Fruit fly (Drosophila melanogaster): Measurements from ENCODE around the gene CG42525.

CG42525 gene

dm6 chr3L:3203062-3203461 is 13.5 kb upstream of the CG42525 start, which contains the start of gene CG32271:
CG32271 (minus strand) TSS chr3L:3203162.
- TF ChIP-seq usp (GFP tag; optimal IDR thresholded peaks at IDR 0.05) (no peak), Hr83 (GFP tag; optimal IDR thresholded peaks at IDR 0.05; ENCODE audit: poor library complexity, severe bottlenecking) (no peak), CrebA (GFP tag; optimal IDR thresholded peaks at IDR 0.05; ENCODE audit: borderline replicate concordance) (no peak), Abd-B (GFP tag; optimal IDR thresholded peaks at IDR 0.05) (no peak), Mio (GFP tag; optimal IDR thresholded peaks at IDR 0.05) (no peak), dl (GFP tag; optimal IDR thresholded peaks at IDR 0.05; ENCODE audit: insufficient read depth in 1 of 2, partially characterized antibody in 2 of 2) (no peak), brk (GFP tag; optimal IDR thresholded peaks at IDR 0.05) (no peak), OdsH (GFP tag; optimal IDR thresholded peaks at IDR 0.05) (no peak), pan (optimal IDR thresholded peaks at IDR 0.05) (no peak), ey (GFP tag; optimal IDR thresholded peaks at IDR 0.05) (no peak), Rel (GFP tag; optimal IDR thresholded peaks at IDR 0.05) (no peak), Rel (tag; optimal IDR thresholded peaks at IDR 0.05) (no peak), rgr (GFP tag; optimal IDR thresholded peaks at IDR 0.05) (no peak), Vsx2 (GFP tag; optimal IDR thresholded peaks at IDR 0.05; ENCODE audit: partially characterized antibody) (no peak), psq (GFP tag; optimal IDR thresholded peaks at IDR 0.05) (no peak), N (GFP tag; optimal IDR thresholded peaks at IDR 0.05) (no peak), Dif (GFP tag; optimal IDR thresholded peaks at IDR 0.05; ENCODE audit: partially characterized antibody) (no peak), CG9705 (GFP tag; optimal IDR thresholded peaks at IDR 0.05) (no peak), lola (GFP tag; optimal IDR thresholded peaks at IDR 0.05) (no peak), sv (GFP tag; optimal IDR thresholded peaks at IDR 0.05) (no peak)

- TF ChIP-seq psq (GFP tag; optimal IDR thresholded peaks at IDR 0.05) = peak; percentile 62
- peak; percentile 90 for TF ChIP-seq jim (GFP tag; optimal IDR thresholded peaks at IDR 0.05)
- peak; percentile 79 for TF ChIP-seq HLH106 (tag; optimal IDR thresholded peaks at IDR 0.05)
- peak; percentile 18 for TF ChIP-seq CG32264 (GFP tag; optimal IDR thresholded peaks at IDR 0.05)
- no peak for TF ChIP-seq pan (optimal IDR thresholded peaks at IDR 0.05)
- TF ChIP-seq GATAd (GFP tag; optimal IDR thresholded peaks at IDR 0.05) = no peak
- no peak for TF ChIP-seq Mio (GFP tag; optimal IDR thresholded peaks at IDR 0.05)
- peak; percentile 69 for TF ChIP-seq sv (GFP tag; optimal IDR thresholded peaks at IDR 0.05)
- peak; percentile 88 for TF ChIP-seq woc (GFP tag; optimal IDR thresholded peaks at IDR 0.05)
- TF ChIP-seq br (GFP tag; optimal IDR thresholded peaks at IDR 0.05) = peak; percentile 81
- TF ChIP-seq dsf (GFP tag; optimal IDR thresholded peaks at IDR 0.05; ENCODE audit: borderline replicate concordance) = no peak
- peak; percentile 57 for TF ChIP-seq Hr83 (GFP tag; optimal IDR thresholded peaks at IDR 0.05; ENCODE audit: poor library complexity, severe bottlenecking)
- TF ChIP-seq fru (GFP tag; optimal IDR thresholded peaks at IDR 0.05) = peak; percentile 89
- TF ChIP-seq Abd-B (GFP tag; optimal IDR thresholded peaks at IDR 0.05) = no peak
- TF ChIP-seq sage (GFP tag; optimal IDR thresholded peaks at IDR 0.05) = no peak
- peak; percentile 76 for TF ChIP-seq ey (GFP tag; optimal IDR thresholded peaks at IDR 0.05)
- no peak for TF ChIP-seq Rel (GFP tag; optimal IDR thresholded peaks at IDR 0.05)
- peak; percentile 73 for TF ChIP-seq Rel (tag; optimal IDR thresholded peaks at IDR 0.05)
- no peak for TF ChIP-seq usp (GFP tag; optimal IDR thresholded peaks at IDR 0.05)
- TF ChIP-seq Myc (optimal IDR thresholded peaks at IDR 0.05) = peak; percentile 83
- TF ChIP-seq Vsx2 (GFP tag; optimal IDR thresholded peaks at IDR 0.05; ENCODE audit: partially characterized antibody) = no peak
- TF ChIP-seq Jra (GFP tag; optimal IDR thresholded peaks at IDR 0.05) = no peak
- no peak for TF ChIP-seq brk (GFP tag; optimal IDR thresholded peaks at IDR 0.05)
- peak; percentile 87 for TF ChIP-seq rgr (GFP tag; optimal IDR thresholded peaks at IDR 0.05)
- TF ChIP-seq N (GFP tag; optimal IDR thresholded peaks at IDR 0.05) = no peak
- TF ChIP-seq tai (GFP tag; optimal IDR thresholded peaks at IDR 0.05) = no peak
- no peak for TF ChIP-seq Hnf4 (GFP tag; optimal IDR thresholded peaks at IDR 0.05)
- peak; percentile 90 for TF ChIP-seq h (GFP tag; optimal IDR thresholded peaks at IDR 0.05)
- TF ChIP-seq Sp1 (GFP tag; optimal IDR thresholded peaks at IDR 0.05) = peak; percentile 80
- TF ChIP-seq Dfd (GFP tag; optimal IDR thresholded peaks at IDR 0.05) = no peak
- peak; percentile 97 for TF ChIP-seq CrebA (GFP tag; optimal IDR thresholded peaks at IDR 0.05; ENCODE audit: borderline replicate concordance)
- no peak for TF ChIP-seq dmrt93B (GFP tag; optimal IDR thresholded peaks at IDR 0.05)
- no peak for TF ChIP-seq Dif (GFP tag; optimal IDR thresholded peaks at IDR 0.05; ENCODE audit: partially characterized antibody)
- no peak for TF ChIP-seq dl (GFP tag; optimal IDR thresholded peaks at IDR 0.05; ENCODE audit: insufficient read depth in 1 of 2, partially characterized antibody in 2 of 2)
- peak in 1 of 2 experiments; percentile 90 for TF ChIP-seq foxo (GFP tag; optimal IDR thresholded peaks at IDR 0.05)
- peak; percentile 63 for TF ChIP-seq CG9705 (GFP tag; optimal IDR thresholded peaks at IDR 0.05)
- TF ChIP-seq lola (GFP tag; optimal IDR thresholded peaks at IDR 0.05) = no peak
- no peak for TF ChIP-seq Hr78 (GFP tag; optimal IDR thresholded peaks at IDR 0.05)
- peak; percentile 75 for TF ChIP-seq OdsH (GFP tag; optimal IDR thresholded peaks at IDR 0.05)
Observed at dm6 chr3L:3198447-3199402, 9.2 kb upstream of the CG42525 start, which contains the start of the genes CG32276 and gry. CG32276 (minus strand) TSS chr3L:3199047. gry (plus strand) TSS chr3L:3199090.
